Worm (Caenorhabditis elegans) whole organism, L1 larva: Measurements from ENCODE around the gene let-765.

ENCODE experiments used
- C04F5.9 ChIP-seq: sonication (generic microtip); optimal IDR thresholded peaks from 2 replicates; lab custom pipeline; 2016; ENCODE audit warnings: missing genetic modification characterization, missing compliant biosample characterization
- C16A3.4 ChIP-seq: fragments of 150-350 bp; optimal IDR thresholded peaks from 2 replicates; lab custom pipeline; 2014; ENCODE audit warnings: missing biosample characterization, missing genetic modification characterization
- F16B12.6 ChIP-seq: fragments of 150-350 bp; optimal IDR thresholded peaks from 2 replicates; lab custom pipeline; 2014; ENCODE audit warnings: missing biosample characterization, missing genetic modification characterization
- alr-1 ChIP-seq: fragments of 200-800 bp; sonication (Bioruptor generic); optimal IDR thresholded peaks from 2 replicates; lab custom pipeline; 2018; ENCODE audit warnings: borderline replicate concordance, mild to moderate bottlenecking, missing genetic modification characterization, missing compliant biosample characterization
- blmp-1 ChIP-seq: fragments of 150-350 bp; optimal IDR thresholded peaks from 2 replicates; lab custom pipeline; 2014; ENCODE audit warnings: missing biosample characterization, missing genetic modification characterization
- ceh-82 ChIP-seq, 3 experiments: fragments of 150-350 bp in 1 of 3; sonication (generic microtip) in 2 of 3; optimal IDR thresholded peaks; 2 replicates each; lab custom pipeline; 2014 to 2017; ENCODE audit warnings: missing biosample characterization in 3 of 3, missing genetic modification characterization in 3 of 3
- ceh-90 ChIP-seq: sonication (generic microtip); optimal IDR thresholded peaks from 2 replicates; lab custom pipeline; 2016; ENCODE audit warnings: missing genetic modification characterization, missing compliant biosample characterization
- dpl-1 ChIP-seq, 3 experiments: fragments of 150-350 bp in 2 of 3; sonication (generic microtip) in 1 of 3; optimal IDR thresholded peaks; 2 replicates each; lab custom pipeline; 2014 to 2017; ENCODE audit warnings: missing biosample characterization in 3 of 3, missing genetic modification characterization in 3 of 3, missing genetic modification reagents in 3 of 3
- dsc-1 ChIP-seq: sonication (generic microtip); optimal IDR thresholded peaks from 2 replicates; lab custom pipeline; 2016; ENCODE audit warnings: mild to moderate bottlenecking, missing genetic modification characterization, missing compliant biosample characterization
- efl-1 ChIP-seq, 4 experiments: fragments of 150-350 bp; optimal IDR thresholded peaks in 3 of 4; peaks in 1 of 4; 1 replicate in 1 of 4; 2 replicates in 3 of 4; lab custom pipeline; 2014; ENCODE audit warnings: missing biosample characterization in 2 of 4, missing genetic modification characterization in 2 of 4, missing genetic modification reagents in 2 of 4
- elt-2 ChIP-seq: sonication (generic microtip); optimal IDR thresholded peaks from 2 replicates; lab custom pipeline; 2016; ENCODE audit warnings: missing genetic modification characterization, mild to moderate bottlenecking, inconsistent platforms, missing compliant biosample characterization, missing genetic modification reagents
- elt-3 ChIP-seq, 6 experiments: fragments of 150-350 bp in 1 of 6; sonication (generic microtip); optimal IDR thresholded peaks; 2 replicates each; lab custom pipeline; 2017 to 2018; ENCODE audit warnings: missing biosample characterization in 6 of 6, missing genetic modification characterization in 6 of 6, inconsistent platforms in 1 of 6
- fos-1 ChIP-seq: fragments of 150-350 bp; optimal IDR thresholded peaks from 2 replicates; lab custom pipeline; 2014; ENCODE audit warnings: missing biosample characterization, missing genetic modification characterization
- hpl-2 ChIP-seq: fragments of 150-350 bp; optimal IDR thresholded peaks from 2 replicates; lab custom pipeline; 2014; ENCODE audit warnings: missing biosample characterization, missing genetic modification reagents, missing genetic modification characterization
- irx-1 ChIP-seq: sonication (generic microtip); optimal IDR thresholded peaks from 2 replicates; lab custom pipeline; 2016; ENCODE audit warnings: missing genetic modification characterization, missing compliant biosample characterization
- lin-13 ChIP-seq: fragments of 150-350 bp; optimal IDR thresholded peaks from 2 replicates; lab custom pipeline; 2014; ENCODE audit warnings: missing biosample characterization, missing genetic modification reagents, missing genetic modification characterization
- lin-14 ChIP-seq: fragments of 200-800 bp; sonication (Bioruptor generic); optimal IDR thresholded peaks from 2 replicates; lab custom pipeline; 2018; ENCODE audit warnings: mild to moderate bottlenecking, missing genetic modification characterization, moderate library complexity, missing compliant biosample characterization
- lin-15B ChIP-seq: fragments of 150-350 bp; sonication (generic microtip); optimal IDR thresholded peaks from 3 replicates; lab custom pipeline; 2014; ENCODE audit warnings: missing biosample characterization, missing genetic modification characterization
- lin-35 ChIP-seq, 2 experiments: fragments of 150-350 bp; optimal IDR thresholded peaks; 2 replicates each; lab custom pipeline; 2014; ENCODE audit warnings: missing biosample characterization in 2 of 2, missing genetic modification characterization in 2 of 2, missing genetic modification reagents in 2 of 2
- lsy-2 ChIP-seq, 2 experiments: fragments of 150-350 bp; optimal IDR thresholded peaks; 2 replicates each; lab custom pipeline; 2014; ENCODE audit warnings: missing biosample characterization in 2 of 2, missing genetic modification characterization in 2 of 2
- mdl-1 ChIP-seq, 2 experiments: fragments of 150-350 bp; optimal IDR thresholded peaks; 2 replicates each; lab custom pipeline; 2014 to 2017; ENCODE audit warnings: missing biosample characterization in 2 of 2, missing genetic modification characterization in 2 of 2, inconsistent platforms in 1 of 2
- mef-2 ChIP-seq: fragments of 150-350 bp; optimal IDR thresholded peaks from 2 replicates; lab custom pipeline; 2014; ENCODE audit warnings: missing biosample characterization, missing genetic modification characterization
- mep-1 ChIP-seq: fragments of 150-350 bp; optimal IDR thresholded peaks from 2 replicates; lab custom pipeline; 2014; ENCODE audit warnings: missing biosample characterization, missing genetic modification characterization
- nhr-11 ChIP-seq: fragments of 150-350 bp; optimal IDR thresholded peaks from 2 replicates; lab custom pipeline; 2014; ENCODE audit warnings: missing biosample characterization, missing genetic modification characterization
- nhr-19 ChIP-seq: fragments of 200-800 bp; sonication (Bioruptor generic); conservative IDR thresholded peaks from 2 replicates; pipeline ENCODE4 v1.3.6; 2022; ENCODE audit warnings: missing genetic modification characterization, missing compliant biosample characterization
- nhr-20 ChIP-seq: sonication (generic microtip); optimal IDR thresholded peaks from 2 replicates; lab custom pipeline; 2016; ENCODE audit warnings: mild to moderate bottlenecking, missing genetic modification characterization, missing compliant biosample characterization
- nhr-28 ChIP-seq: fragments of 150-350 bp; optimal IDR thresholded peaks from 2 replicates; lab custom pipeline; 2014; ENCODE audit warnings: missing biosample characterization, missing genetic modification characterization
- nhr-47 ChIP-seq: sonication (generic microtip); optimal IDR thresholded peaks from 2 replicates; lab custom pipeline; 2016; ENCODE audit warnings: mild to moderate bottlenecking, missing genetic modification characterization, moderate library complexity, missing compliant biosample characterization
- nhr-71 ChIP-seq: sonication (generic microtip); optimal IDR thresholded peaks from 2 replicates; lab custom pipeline; 2016; ENCODE audit warnings: mild to moderate bottlenecking, missing genetic modification characterization, moderate library complexity, missing compliant biosample characterization
- nhr-77 ChIP-seq: fragments of 150-350 bp; optimal IDR thresholded peaks from 2 replicates; lab custom pipeline; 2014; ENCODE audit warnings: missing biosample characterization, missing genetic modification characterization
- nhr-90 ChIP-seq: sonication (generic microtip); optimal IDR thresholded peaks from 2 replicates; lab custom pipeline; 2016; ENCODE audit warnings: mild to moderate bottlenecking, missing genetic modification characterization, missing compliant biosample characterization; ENCODE audit not compliant: poor library complexity
- rnt-1 ChIP-seq: sonication (generic microtip); optimal IDR thresholded peaks from 2 replicates; lab custom pipeline; 2016; ENCODE audit warnings: mild to moderate bottlenecking, missing genetic modification characterization, moderate library complexity, missing compliant biosample characterization
- skn-1 ChIP-seq: fragments of 150-350 bp; optimal IDR thresholded peaks from 2 replicates; lab custom pipeline; 2014; ENCODE audit warnings: missing biosample characterization, missing genetic modification characterization
- snpc-4 ChIP-seq: fragments of 150-350 bp; optimal IDR thresholded peaks from 2 replicates; lab custom pipeline; 2014; ENCODE audit warnings: missing biosample characterization, missing genetic modification characterization
- snu-23 ChIP-seq: sonication (generic microtip); optimal IDR thresholded peaks from 2 replicates; lab custom pipeline; 2016; ENCODE audit warnings: missing genetic modification characterization, missing compliant biosample characterization
- swsn-7 ChIP-seq: sonication (generic microtip); optimal IDR thresholded peaks from 2 replicates; lab custom pipeline; 2016; ENCODE audit warnings: missing genetic modification characterization, missing compliant biosample characterization
- tbx-2 ChIP-seq: sonication (generic microtip); optimal IDR thresholded peaks from 2 replicates; lab custom pipeline; 2016; ENCODE audit warnings: missing genetic modification characterization, missing compliant biosample characterization
- unc-30 ChIP-seq: sonication (generic microtip); optimal IDR thresholded peaks from 2 replicates; lab custom pipeline; 2017; ENCODE audit warnings: missing biosample characterization, missing genetic modification characterization
- unc-62 ChIP-seq: fragments of 150-350 bp; optimal IDR thresholded peaks from 2 replicates; lab custom pipeline; 2014; ENCODE audit warnings: missing biosample characterization, missing genetic modification reagents, missing genetic modification characterization
- unc-86 ChIP-seq: sonication (generic microtip); optimal IDR thresholded peaks from 2 replicates; lab custom pipeline; 2016; ENCODE audit warnings: missing genetic modification characterization, missing compliant biosample characterization
- xbp-1 ChIP-seq: sonication (generic microtip); optimal IDR thresholded peaks from 2 replicates; lab custom pipeline; 2016; ENCODE audit warnings: missing genetic modification characterization, missing compliant biosample characterization
- zag-1 ChIP-seq: fragments of 150-350 bp; optimal IDR thresholded peaks from 2 replicates; lab custom pipeline; 2014; ENCODE audit warnings: missing biosample characterization, missing genetic modification characterization
- zip-4 ChIP-seq: fragments of 200-800 bp; sonication (Bioruptor generic); optimal IDR thresholded peaks from 2 replicates; lab custom pipeline; 2018; ENCODE audit warnings: mild to moderate bottlenecking, missing genetic modification characterization, moderate library complexity, missing compliant biosample characterization
- ztf-11 ChIP-seq, 2 experiments: sonication (generic microtip); optimal IDR thresholded peaks; 2 replicates each; lab custom pipeline; 2016 to 2017; ENCODE audit warnings: missing genetic modification characterization in 2 of 2, missing biosample characterization in 1 of 2, missing compliant biosample characterization in 1 of 2

Gene let-765

ce11 chrIII:6615064-6615463 is 14.1 kb upstream of the let-765 start, which contains the start of gene cmtr-2:
Gene cmtr-2 (plus strand): TSS chrIII:6615414.
- TF ChIP-seq tbx-2 (tag; lab: Kevin White, UChicago) (peak; percentile 30), ztf-11 (tag; optimal IDR thresholded peaks at IDR 0.05; lab: Kevin White, UChicago) (no peak), nhr-47 (tag; lab: Kevin White, UChicago) (peak; percentile 63), ceh-90 (tag; lab: Kevin White, UChicago) (no peak), snpc-4 (tag; lab: Kevin White, UChicago) (peak; percentile 25), mdl-1 (tag; optimal IDR thresholded peaks at IDR 0.05; lab: Kevin White, UChicago) (peak in 1 of 2 experiments; percentile 1), unc-30 (tag; lab: Kevin White, UChicago) (no peak), rnt-1 (peak; percentile 61), irx-1 (tag; lab: Kevin White, UChicago) (peak; percentile 4), nhr-19 (GFP tag; lab: Robert Waterston, UW) (peak; percentile 79), blmp-1 (tag; lab: Kevin White, UChicago) (peak; percentile 34), elt-2 (tag; lab: Kevin White, UChicago) (no peak), lin-15B (tag; lab: Kevin White, UChicago) (peak; percentile 40), nhr-20 (tag; lab: Kevin White, UChicago) (peak; percentile 33), zag-1 (no peak), zip-4 (GFP tag; lab: Kevin White, UChicago) (no peak), nhr-28 (no peak), efl-1 (optimal IDR thresholded peaks at IDR 0.05; lab: Kevin White, UChicago) (peak; percentile 95 to 98), efl-1 (GFP tag; optimal IDR thresholded peaks at IDR 0.05 in 1 of 2; lab: Kevin White, UChicago) (peak; percentile 96 to 100), skn-1 (tag; lab: Kevin White, UChicago) (peak; percentile 23), lsy-2 (tag; optimal IDR thresholded peaks at IDR 0.05; lab: Kevin White, UChicago) (peak; percentile 65 to 81), xbp-1 (peak; percentile 39), mef-2 (no peak), hpl-2 (no peak), unc-86 (tag; lab: Kevin White, UChicago) (peak; percentile 10), dsc-1 (peak; percentile 34), unc-62 (GFP tag; lab: Kevin White, UChicago) (no peak), dpl-1 (GFP tag; optimal IDR thresholded peaks at IDR 0.05; lab: Kevin White, UChicago) (peak; percentile 89 to 95 (median 95)), fos-1 (tag; lab: Kevin White, UChicago) (no peak), mep-1 (tag; lab: Kevin White, UChicago) (peak; percentile 66), C16A3.4 (tag; lab: Kevin White, UChicago) (peak; percentile 40), nhr-77 (tag; lab: Kevin White, UChicago) (peak; percentile 24), ceh-82 (tag; optimal IDR thresholded peaks at IDR 0.05; lab: Kevin White, UChicago) (peak; percentile 6 to 22 (median 16)), lin-35 (GFP tag; optimal IDR thresholded peaks at IDR 0.05; lab: Kevin White, UChicago) (peak; percentile 92 to 97), lin-13 (GFP tag; lab: Kevin White, UChicago) (peak; percentile 36), nhr-90 (tag; lab: Kevin White, UChicago) (peak; percentile 55), nhr-71 (tag; lab: Kevin White, UChicago) (peak; percentile 64), snu-23 (GFP tag; lab: Kevin White, UChicago) (peak; percentile 41), elt-3 (tag; optimal IDR thresholded peaks at IDR 0.05; lab: Kevin White, UChicago) (peak in 1 of 6 experiments; percentile 14), F16B12.6 (peak; percentile 3), swsn-7 (tag; lab: Kevin White, UChicago) (peak; percentile 40), lin-14 (peak; percentile 23)

ce11 chrIII:6612282-6612681 is 11.3 kb upstream of the let-765 start, which contains the start of gene ctsa-4.2:
Gene ctsa-4.2 (plus strand): TSS chrIII:6612528.
- TF ChIP-seq efl-1 (optimal IDR thresholded peaks at IDR 0.05; lab: Kevin White, UChicago) = no peak
- TF ChIP-seq efl-1 (GFP tag; optimal IDR thresholded peaks at IDR 0.05 in 1 of 2; lab: Kevin White, UChicago) = peak in 1 of 2 experiments; percentile 76
- TF ChIP-seq alr-1 (tag; lab: Kevin White, UChicago) = no peak
- peak in 1 of 2 experiments; percentile 16 for TF ChIP-seq lin-35 (GFP tag; optimal IDR thresholded peaks at IDR 0.05; lab: Kevin White, UChicago)
- no peak for TF ChIP-seq ztf-11 (tag; optimal IDR thresholded peaks at IDR 0.05; lab: Kevin White, UChicago)
- TF ChIP-seq mdl-1 (tag; optimal IDR thresholded peaks at IDR 0.05; lab: Kevin White, UChicago) = no peak
- TF ChIP-seq elt-2 (tag; lab: Kevin White, UChicago) = peak; percentile 38
- no peak for TF ChIP-seq nhr-11 (tag; lab: Kevin White, UChicago)
- no peak for TF ChIP-seq snpc-4 (tag; lab: Kevin White, UChicago)
- TF ChIP-seq snu-23 (GFP tag; lab: Kevin White, UChicago) = no peak
- TF ChIP-seq C04F5.9 (tag; lab: Kevin White, UChicago) = no peak
- TF ChIP-seq, all 84 proteins: peak for 3
